Fruit fly (Drosophila melanogaster) whole organism, embryonic: ENCODE results near the gene CG7362.

Experiments used
- Atf3 ChIP-seq: fragments of 200-800 bp; sonication (Bioruptor generic); optimal IDR thresholded peaks from 3 replicates; lab custom pipeline; 2016; ENCODE audit warnings: missing biosample characterization, missing genetic modification characterization
- Awh ChIP-seq: fragments of 200-800 bp; sonication (Bioruptor generic); IDR thresholded peaks from 2 replicates; pipeline ENCODE4, ENCODE4 v1.3.6; 2022; ENCODE audit warnings: missing biosample characterization, missing genetic modification characterization
- B-H2 ChIP-seq: fragments of 200-800 bp; sonication (Bioruptor generic); optimal IDR thresholded peaks from 2 replicates; lab custom pipeline; 2018; ENCODE audit warnings: missing biosample characterization, mild to moderate bottlenecking, missing genetic modification characterization
- C15 ChIP-seq: fragments of 200-800 bp; sonication (Bioruptor generic); IDR thresholded peaks from 3 replicates; pipeline ENCODE4 v1.3.6; 2022; ENCODE audit warnings: missing biosample characterization, missing genetic modification characterization
- CG10267 ChIP-seq: fragments of 200-800 bp; sonication (Bioruptor generic); optimal IDR thresholded peaks from 2 replicates; lab custom pipeline; 2018; ENCODE audit warnings: missing biosample characterization, mild to moderate bottlenecking, missing genetic modification characterization, moderate library complexity
- CG10543 ChIP-seq: fragments of 200-800 bp; sonication (Bioruptor generic); optimal IDR thresholded peaks from 3 replicates; lab custom pipeline; 2017; ENCODE audit warnings: missing biosample characterization, mild to moderate bottlenecking, missing genetic modification characterization, moderate library complexity
- CG11398 ChIP-seq: fragments of 200-800 bp; sonication (Bioruptor generic); optimal IDR thresholded peaks from 2 replicates; lab custom pipeline; 2016; ENCODE audit warnings: missing biosample characterization, missing genetic modification characterization
- CG12104 ChIP-seq: fragments of 200-800 bp; sonication (Bioruptor generic); optimal IDR thresholded peaks from 3 replicates; lab custom pipeline; 2016; ENCODE audit warnings: missing biosample characterization, missing genetic modification characterization
- CG12659 ChIP-seq: fragments of 200-800 bp; sonication (Bioruptor generic); optimal IDR thresholded peaks from 3 replicates; lab custom pipeline; 2017; ENCODE audit warnings: mild to moderate bottlenecking, missing biosample characterization, missing genetic modification reagents, missing genetic modification characterization
- CG12769 ChIP-seq: fragments of 200-800 bp; sonication (Bioruptor generic); optimal IDR thresholded peaks from 2 replicates; lab custom pipeline; 2019; ENCODE audit warnings: missing biosample characterization, mild to moderate bottlenecking, missing genetic modification characterization, moderate library complexity
- CG13123 ChIP-seq: fragments of 200-800 bp; sonication (Bioruptor generic); optimal IDR thresholded peaks from 2 replicates; lab custom pipeline; 2016; ENCODE audit warnings: missing biosample characterization, missing genetic modification characterization
- CG13424 ChIP-seq: fragments of 200-800 bp; sonication (Bioruptor generic); optimal IDR thresholded peaks from 2 replicates; lab custom pipeline; 2019; ENCODE audit warnings: missing biosample characterization, mild to moderate bottlenecking, missing genetic modification characterization, moderate library complexity
- CG13894 ChIP-seq: fragments of 200-800 bp; sonication (Bioruptor generic); optimal IDR thresholded peaks from 3 replicates; lab custom pipeline; 2018; ENCODE audit warnings: missing biosample characterization, mild to moderate bottlenecking, missing genetic modification characterization, moderate library complexity
- CG14860 ChIP-seq: fragments of 200-800 bp; sonication (Bioruptor generic); IDR thresholded peaks from 3 replicates; pipeline ENCODE4 v1.3.6; 2022; ENCODE audit warnings: missing biosample characterization, missing genetic modification characterization; ENCODE audit not compliant: partially characterized antibody
- CG15073 ChIP-seq: fragments of 200-800 bp; sonication (Bioruptor generic); optimal IDR thresholded peaks from 2 replicates; lab custom pipeline; 2016; ENCODE audit warnings: missing biosample characterization, missing genetic modification characterization
- CG17361 ChIP-seq: fragments of 200-800 bp; sonication (Bioruptor generic); IDR thresholded peaks from 3 replicates; pipeline ENCODE4 v1.3.6; 2022; ENCODE audit warnings: missing biosample characterization, missing genetic modification characterization
- CG17568 ChIP-seq: fragments of 200-800 bp; sonication (Bioruptor generic); optimal IDR thresholded peaks from 2 replicates; lab custom pipeline; 2018; ENCODE audit warnings: missing biosample characterization, mild to moderate bottlenecking, missing genetic modification characterization, moderate library complexity
- CG32532 ChIP-seq: fragments of 200-800 bp; sonication (Bioruptor generic); IDR thresholded peaks from 2 replicates; pipeline ENCODE4 v1.3.6; 2022; ENCODE audit warnings: missing biosample characterization, missing genetic modification characterization
- CG34224 ChIP-seq: fragments of 200-800 bp; sonication (Bioruptor generic); IDR thresholded peaks from 3 replicates; pipeline ENCODE4 v1.3.6; 2022; ENCODE audit warnings: missing biosample characterization, missing genetic modification characterization; ENCODE audit not compliant: partially characterized antibody
- CG5245 ChIP-seq: fragments of 200-800 bp; sonication (Bioruptor generic); optimal IDR thresholded peaks from 3 replicates; lab custom pipeline; 2016; ENCODE audit warnings: missing biosample characterization, missing genetic modification characterization
- CG6272 ChIP-seq: fragments of 200-800 bp; sonication (Bioruptor generic); IDR thresholded peaks from 2 replicates; pipeline ENCODE4 v1.3.6; 2022; ENCODE audit warnings: missing biosample characterization, missing genetic modification characterization
- CG6813 ChIP-seq: fragments of 200-800 bp; sonication (Bioruptor generic); optimal IDR thresholded peaks from 2 replicates; lab custom pipeline; 2017; ENCODE audit warnings: missing biosample characterization, missing genetic modification characterization, mild to moderate bottlenecking, moderate library complexity, missing genetic modification reagents
- CG8290 ChIP-seq, 3 experiments: fragments of 200-800 bp; sonication (Bioruptor generic); optimal IDR thresholded peaks; 2 replicates each; lab custom pipeline; 2016 to 2019; ENCODE audit warnings: missing biosample characterization in 3 of 3, missing genetic modification characterization in 3 of 3, mild to moderate bottlenecking in 2 of 3, moderate library complexity in 1 of 3
- CG8359 ChIP-seq: fragments of 200-800 bp; sonication (Bioruptor generic); optimal IDR thresholded peaks from 2 replicates; lab custom pipeline; 2017; ENCODE audit warnings: missing biosample characterization, mild to moderate bottlenecking, missing genetic modification characterization, borderline replicate concordance
- CG9727 ChIP-seq: fragments of 200-800 bp; sonication (Bioruptor generic); optimal IDR thresholded peaks from 3 replicates; lab custom pipeline; 2017; ENCODE audit warnings: missing biosample characterization, mild to moderate bottlenecking, missing genetic modification characterization
- CG9932 ChIP-seq: fragments of 200-800 bp; sonication (Bioruptor generic); IDR thresholded peaks from 2 replicates; pipeline ENCODE4 v1.3.6; 2022; ENCODE audit warnings: missing biosample characterization, missing genetic modification characterization
- Deaf1 ChIP-seq: fragments of 200-800 bp; optimal IDR thresholded peaks from 3 replicates; lab custom pipeline; 2019; ENCODE audit warnings: missing biosample characterization, mild to moderate bottlenecking, missing genetic modification characterization, moderate library complexity
- Drgx ChIP-seq: fragments of 200-800 bp; sonication (Bioruptor generic); IDR thresholded peaks from 2 replicates; pipeline ENCODE4 v1.3.6; 2022; ENCODE audit warnings: missing biosample characterization, missing genetic modification characterization
- Eip74EF ChIP-seq, 2 experiments: fragments of 200-800 bp in 1 of 2; fragments of >200 bp in 1 of 2; sonication (Bioruptor generic) in 1 of 2; optimal IDR thresholded peaks; 2 replicates each; lab custom pipeline; 2017 to 2019; ENCODE audit warnings: missing biosample characterization in 2 of 2, missing genetic modification characterization in 2 of 2, mild to moderate bottlenecking in 1 of 2, moderate library complexity in 1 of 2
- Ets65A ChIP-seq: fragments of 200-800 bp; sonication (Bioruptor generic); peaks from one replicate; lab custom pipeline; 2016; ENCODE audit warnings: missing biosample characterization, missing genetic modification characterization
- Fer1 ChIP-seq: fragments of 200-800 bp; sonication (Bioruptor generic); optimal IDR thresholded peaks from 2 replicates; lab custom pipeline; 2017; ENCODE audit warnings: missing biosample characterization, mild to moderate bottlenecking, missing genetic modification characterization
- Gsc ChIP-seq: fragments of 200-800 bp; sonication (Bioruptor generic); IDR thresholded peaks from 2 replicates; pipeline ENCODE4 v1.3.6; 2022; ENCODE audit warnings: missing biosample characterization, missing genetic modification characterization
- Med ChIP-seq: fragments of 200-800 bp; sonication (Bioruptor generic); peaks from one replicate; lab custom pipeline; 2016; ENCODE audit warnings: missing biosample characterization, missing genetic modification characterization, mild to moderate bottlenecking, inconsistent platforms, moderate library complexity
- Myb ChIP-seq: fragments of 200-800 bp; sonication (Bioruptor generic); optimal IDR thresholded peaks from 2 replicates; lab custom pipeline; 2016; ENCODE audit warnings: missing biosample characterization, missing genetic modification characterization
- Sry-β ChIP-seq: fragments of 200-800 bp; sonication (Bioruptor generic); optimal IDR thresholded peaks from 2 replicates; lab custom pipeline; 2018; ENCODE audit warnings: missing biosample characterization, mild to moderate bottlenecking, missing genetic modification characterization, moderate library complexity
- Xrp1 ChIP-seq: fragments of 200-800 bp; sonication (Bioruptor generic); IDR thresholded peaks from 2 replicates; pipeline ENCODE4 v1.3.6; 2022; ENCODE audit warnings: missing biosample characterization, missing genetic modification characterization
- abd-A ChIP-seq: fragments of 200-800 bp; sonication (Bioruptor generic); optimal IDR thresholded peaks from 3 replicates; lab custom pipeline; 2019; ENCODE audit warnings: missing biosample characterization, mild to moderate bottlenecking, missing genetic modification characterization, moderate library complexity
- exex ChIP-seq: fragments of 200-800 bp; sonication (Bioruptor generic); optimal IDR thresholded peaks from 4 replicates; lab custom pipeline; 2018; ENCODE audit warnings: missing biosample characterization, mild to moderate bottlenecking, missing genetic modification characterization, moderate library complexity
- grn ChIP-seq: fragments of 200-800 bp; sonication (Bioruptor generic); optimal IDR thresholded peaks from 3 replicates; lab custom pipeline; 2017; ENCODE audit warnings: missing biosample characterization, missing genetic modification characterization
- jigr1 ChIP-seq: fragments of 200-800 bp; sonication (Bioruptor generic); IDR thresholded peaks from 3 replicates; pipeline ENCODE4 v1.3.6; 2022; ENCODE audit warnings: missing biosample characterization, missing genetic modification characterization
- mld ChIP-seq: fragments of 200-800 bp; sonication (Bioruptor generic); IDR thresholded peaks from 3 replicates; pipeline ENCODE4 v1.3.6; 2022; ENCODE audit warnings: missing biosample characterization, missing genetic modification characterization; ENCODE audit not compliant: partially characterized antibody
- phol ChIP-seq: fragments of 200-800 bp; sonication (Bioruptor generic); optimal IDR thresholded peaks from 3 replicates; lab custom pipeline; 2018; ENCODE audit warnings: missing biosample characterization, mild to moderate bottlenecking, missing genetic modification characterization, moderate library complexity
- rib ChIP-seq: fragments of 200-800 bp; sonication (Bioruptor generic); IDR thresholded peaks from 2 replicates; pipeline ENCODE4 v1.3.6; 2022; ENCODE audit warnings: missing biosample characterization, missing genetic modification characterization
- run ChIP-seq: fragments of 200-800 bp; sonication (Bioruptor generic); optimal IDR thresholded peaks from 3 replicates; lab custom pipeline; 2018; ENCODE audit warnings: missing biosample characterization, mild to moderate bottlenecking, missing genetic modification characterization
- sd ChIP-seq: fragments of 200-800 bp; sonication (Bioruptor generic); optimal IDR thresholded peaks from 3 replicates; lab custom pipeline; 2018; ENCODE audit warnings: missing biosample characterization, mild to moderate bottlenecking, missing genetic modification characterization, moderate library complexity
- unc-4 ChIP-seq: fragments of 200-800 bp; sonication (Bioruptor generic); IDR thresholded peaks from 2 replicates; pipeline ENCODE4 v1.3.6; 2022; ENCODE audit warnings: missing biosample characterization, missing genetic modification characterization; ENCODE audit not compliant: partially characterized antibody
- zfh2 ChIP-seq: fragments of 200-800 bp; sonication (Bioruptor generic); optimal IDR thresholded peaks from 2 replicates; lab custom pipeline; 2016; ENCODE audit warnings: missing biosample characterization, missing genetic modification characterization

The CG7362 gene

dm6 chr3R:14707703-14708643 is 46.3 kb downstream of the CG7362 start:
- TF ChIP-seq CG9727 (GFP tag; lab: Kevin White, UChicago) (no peak), zfh2 (no peak), Xrp1 (GFP tag; lab: Robert Waterston, UW) (no peak), jigr1 (GFP tag; lab: Robert Waterston, UW) (no peak), CG13123 (GFP tag; lab: Kevin White, UChicago) (no peak), CG6813 (GFP tag; lab: Kevin White, UChicago) (no peak), CG14860 (GFP tag; lab: Robert Waterston, UW) (0 out of 3 replicates have a peak, but pooled peaks have one; percentile 14), Gsc (GFP tag; lab: Robert Waterston, UW) (no peak), CG17568 (GFP tag; lab: Kevin White, UChicago) (peak; percentile 2), Eip74EF (GFP tag; optimal IDR thresholded peaks at IDR 0.05; lab: Kevin White, UChicago) (peak in 1 of 2 experiments; percentile 74), B-H2 (peak; percentile 29), CG12769 (tag; lab: Kevin White, UChicago) (peak; percentile 36), CG15073 (GFP tag; lab: Kevin White, UChicago) (no peak), CG12659 (GFP tag; lab: Kevin White, UChicago) (no peak), abd-A (peak; percentile 86), exex (tag; lab: Kevin White, UChicago) (peak; percentile 12), Atf3 (GFP tag; lab: Kevin White, UChicago) (no peak), Fer1 (GFP tag; lab: Kevin White, UChicago) (no peak), Myb (no peak), CG34224 (GFP tag; lab: Robert Waterston, UW) (no peak), CG9932 (GFP tag; lab: Robert Waterston, UW) (peak; percentile 20; the same call in 1 of the 2 replicates), CG6272 (GFP tag; lab: Robert Waterston, UW) (no peak), CG10543 (GFP tag; lab: Kevin White, UChicago) (peak; percentile 49), CG13894 (tag; lab: Kevin White, UChicago) (peak; percentile 91), CG32532 (GFP tag; lab: Robert Waterston, UW) (peak; percentile 36; the same call in 1 of the 2 replicates), unc-4 (GFP tag; lab: Robert Waterston, UW) (no peak), CG8290 (GFP tag; optimal IDR thresholded peaks at IDR 0.05; lab: Kevin White, UChicago) (no peak), CG8290 (tag; optimal IDR thresholded peaks at IDR 0.05; lab: Kevin White, UChicago) (peak in 1 of 2 experiments; percentile 57), sd (peak; percentile 80), Awh (GFP tag; lab: Robert Waterston, UW) (peak; percentile 88), run (tag; lab: Kevin White, UChicago) (no peak), CG13424 (tag; lab: Kevin White, UChicago) (no peak), Sry-β (GFP tag; lab: Kevin White, UChicago) (no peak), Drgx (GFP tag; lab: Robert Waterston, UW) (no peak), CG12104 (no peak), Deaf1 (tag; lab: Kevin White, UChicago) (peak; percentile 5), CG8359 (GFP tag; lab: Kevin White, UChicago) (no peak), CG17361 (GFP tag; lab: Robert Waterston, UW) (no peak), Med (GFP tag; lab: Kevin White, UChicago) (peak; percentile 70), CG11398 (GFP tag; lab: Kevin White, UChicago) (no peak), mld (GFP tag; lab: Robert Waterston, UW) (no peak), Ets65A (GFP tag; lab: Kevin White, UChicago) (no peak), CG10267 (tag; lab: Kevin White, UChicago) (no peak), CG5245 (GFP tag; lab: Kevin White, UChicago) (no peak), grn (GFP tag; lab: Kevin White, UChicago) (peak; percentile 30), rib (0 out of 2 replicates have a peak, but pooled peaks have one; percentile 50), phol (tag; lab: Kevin White, UChicago) (no peak), C15 (no peak)
